Worm (Caenorhabditis elegans) whole organism, L2 larva: ENCODE results near the gene ZC13.1.

Experiments used
- ceh-16 ChIP-seq: fragments of 150-350 bp; optimal IDR thresholded peaks from 2 replicates; lab custom pipeline; 2014; ENCODE audit warnings: missing biosample characterization, missing genetic modification characterization
- ceh-82 ChIP-seq: fragments of 150-350 bp; optimal IDR thresholded peaks from 2 replicates; lab custom pipeline; 2014; ENCODE audit warnings: missing biosample characterization, missing genetic modification characterization
- dmd-4 ChIP-seq: sonication (generic microtip); optimal IDR thresholded peaks from 2 replicates; lab custom pipeline; 2017; ENCODE audit warnings: missing biosample characterization, missing genetic modification characterization
- egl-27 ChIP-seq: sonication (generic microtip); optimal IDR thresholded peaks from 3 replicates; lab custom pipeline; 2017; ENCODE audit warnings: missing biosample characterization, missing genetic modification reagents, missing genetic modification characterization
- mdl-1 ChIP-seq, 2 experiments: fragments of 150-350 bp in 1 of 2; sonication (generic microtip) in 1 of 2; optimal IDR thresholded peaks; 2 replicates each; lab custom pipeline; 2017; ENCODE audit warnings: missing biosample characterization in 2 of 2, missing genetic modification characterization in 2 of 2
- nhr-10 ChIP-seq: sonication (generic microtip); optimal IDR thresholded peaks from 2 replicates; lab custom pipeline; 2017; ENCODE audit warnings: missing biosample characterization, missing genetic modification characterization
- nhr-21 ChIP-seq: fragments of 150-350 bp; optimal IDR thresholded peaks from 2 replicates; lab custom pipeline; 2014; ENCODE audit warnings: missing biosample characterization, missing genetic modification characterization
- nhr-23 ChIP-seq: fragments of 150-350 bp; optimal IDR thresholded peaks from 2 replicates; lab custom pipeline; 2014; ENCODE audit warnings: missing biosample characterization, missing genetic modification reagents, missing genetic modification characterization
- unc-39 ChIP-seq: fragments of 150-350 bp; optimal IDR thresholded peaks from 2 replicates; lab custom pipeline; 2014; ENCODE audit warnings: missing biosample characterization, missing genetic modification characterization
- ztf-4 ChIP-seq: fragments of 150-350 bp; optimal IDR thresholded peaks from 2 replicates; lab custom pipeline; 2014; ENCODE audit warnings: missing biosample characterization, missing genetic modification characterization

- TF ChIP-seq nhr-10 (tag; lab: Kevin White, UChicago) (no peak), ztf-4 (tag; lab: Kevin White, UChicago) (no peak), unc-39 (tag; lab: Kevin White, UChicago) (no peak), egl-27 (tag; lab: Kevin White, UChicago) (no peak), ceh-82 (tag; lab: Kevin White, UChicago) (no peak), dmd-4 (tag; lab: Kevin White, UChicago) (no peak), nhr-21 (no peak), ceh-16 (no peak), mdl-1 (tag; optimal IDR thresholded peaks at IDR 0.05; lab: Kevin White, UChicago) (no peak), nhr-23 (tag; lab: Kevin White, UChicago) (no peak)
These were observed 24.2 kb upstream of the ZC13.1 start for ce11 chrX:852739-853268.
